Fruit fly (Drosophila melanogaster) whole organism, wandering third instar larva: ENCODE data around the gene scu.

Source experiments
- CrebA ChIP-seq: fragments of 200-800 bp; sonication (Bioruptor generic); optimal IDR thresholded peaks from 2 replicates; lab custom pipeline; 2016; ENCODE audit warnings: missing biosample characterization, mild to moderate bottlenecking, missing genetic modification characterization, borderline replicate concordance
- br ChIP-seq: fragments of 200-800 bp; sonication (Bioruptor generic); optimal IDR thresholded peaks from 2 replicates; lab custom pipeline; 2016; ENCODE audit warnings: missing biosample characterization, missing genetic modification characterization
- fru ChIP-seq: fragments of 200-800 bp; sonication (Bioruptor generic); optimal IDR thresholded peaks from 3 replicates; lab custom pipeline; 2016; ENCODE audit warnings: missing biosample characterization, mild to moderate bottlenecking, missing genetic modification characterization
- lola ChIP-seq: fragments of >200 bp; optimal IDR thresholded peaks from 2 replicates; lab custom pipeline; 2017; ENCODE audit warnings: missing biosample characterization, missing genetic modification characterization
- pan ChIP-seq: fragments of >200 bp; optimal IDR thresholded peaks from 2 replicates; lab custom pipeline; 2017
- psq ChIP-seq: fragments of 200-800 bp; sonication (Bioruptor generic); optimal IDR thresholded peaks from 3 replicates; lab custom pipeline; 2017; ENCODE audit warnings: missing biosample characterization, mild to moderate bottlenecking, missing genetic modification characterization, moderate library complexity
- tai ChIP-seq: sonication (Bioruptor generic); optimal IDR thresholded peaks from 2 replicates; lab custom pipeline; 2016; ENCODE audit warnings: missing biosample characterization, missing genetic modification characterization

DNA sequence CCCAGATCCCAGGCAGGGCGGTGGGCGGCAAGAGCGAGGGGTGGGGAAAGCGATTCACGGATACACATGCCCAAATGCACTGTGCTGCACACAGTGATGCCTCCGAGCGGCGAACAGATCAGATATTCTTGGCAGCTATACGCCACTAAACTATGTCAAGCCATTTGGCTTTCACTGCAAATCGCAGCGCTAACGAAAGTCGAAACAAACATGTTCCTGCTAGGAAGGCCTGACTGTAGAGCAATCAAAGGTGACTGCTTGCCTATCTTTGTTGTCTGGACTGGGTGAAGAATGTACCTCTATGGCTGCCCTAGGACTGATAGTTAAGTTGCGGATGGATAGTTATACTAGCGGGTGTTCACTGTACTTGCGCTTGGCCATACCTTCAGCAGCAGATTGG is 45.0 kb downstream of the scu start:
- TF ChIP-seq tai (GFP tag; lab: Kevin White, UChicago) = no peak
- TF ChIP-seq br (GFP tag; lab: Kevin White, UChicago) = no peak
- TF ChIP-seq CrebA (GFP tag; lab: Kevin White, UChicago) = no peak
- TF ChIP-seq psq (GFP tag; lab: Kevin White, UChicago) = no peak
- TF ChIP-seq pan (lab: Kevin White, UChicago) = no peak
- no peak for TF ChIP-seq fru (GFP tag; lab: Kevin White, UChicago)
- no peak for TF ChIP-seq lola (GFP tag; lab: Kevin White, UChicago)
